Worm (Caenorhabditis elegans) whole organism, L4 larva: ENCODE data around the gene nhr-149.

ENCODE experiments used
- ces-1 ChIP-seq: fragments of 150-350 bp; sonication (generic microtip); optimal IDR thresholded peaks from 4 replicates; lab custom pipeline; 2014; ENCODE audit warnings: missing biosample characterization, missing genetic modification reagents, missing genetic modification characterization
- fkh-10 ChIP-seq: fragments of 150-350 bp; optimal IDR thresholded peaks from 2 replicates; lab custom pipeline; 2014; ENCODE audit warnings: missing biosample characterization, missing genetic modification reagents, missing genetic modification characterization
- hlh-30 ChIP-seq: sonication (generic microtip); optimal IDR thresholded peaks from 2 replicates; lab custom pipeline; 2017; ENCODE audit warnings: antibody characterized with exemption, mild to moderate bottlenecking, missing genetic modification characterization, missing compliant biosample characterization; ENCODE audit not compliant: insufficient read depth
- lin-13 ChIP-seq: fragments of 150-350 bp; optimal IDR thresholded peaks from 2 replicates; lab custom pipeline; 2014; ENCODE audit warnings: missing biosample characterization, missing genetic modification reagents, missing genetic modification characterization
- mdl-1 ChIP-seq, 2 experiments: fragments of 150-350 bp in 1 of 2; sonication (generic microtip) in 1 of 2; optimal IDR thresholded peaks; 2 replicates each; lab custom pipeline; 2014 to 2017; ENCODE audit warnings: missing biosample characterization in 2 of 2, missing genetic modification characterization in 2 of 2
- nhr-10 ChIP-seq: fragments of 150-350 bp; optimal IDR thresholded peaks from 2 replicates; lab custom pipeline; 2014; ENCODE audit warnings: missing biosample characterization, missing genetic modification characterization
- pqm-1 ChIP-seq: sonication (generic microtip); optimal IDR thresholded peaks from 2 replicates; lab custom pipeline; 2017; ENCODE audit warnings: missing biosample characterization, missing genetic modification characterization

DNA sequence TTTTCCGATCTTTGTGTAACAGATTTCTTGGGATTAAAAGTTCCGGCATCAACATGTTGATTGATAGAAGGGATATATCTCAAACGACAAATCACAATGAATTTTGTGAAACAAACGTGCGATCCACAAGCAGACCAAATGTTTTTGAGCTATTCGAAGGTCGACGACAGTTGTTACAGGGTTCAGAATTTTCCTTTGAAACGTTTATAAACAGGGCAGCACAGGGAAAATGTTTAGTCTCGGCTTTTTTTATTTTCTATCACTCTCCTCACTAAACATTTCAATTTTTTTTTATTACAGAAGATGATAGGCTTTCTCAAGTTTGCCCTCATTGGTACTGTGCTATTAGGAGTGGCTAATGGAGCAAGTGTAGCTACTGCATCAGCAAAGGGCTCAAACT, 15.5 kb upstream of the nhr-149 start, which contains the start of gene exc-13:
- TF ChIP-seq pqm-1 (tag; lab: Kevin White, UChicago): no peak
- TF ChIP-seq ces-1 (GFP tag; lab: Kevin White, UChicago): no peak
- no peak for TF ChIP-seq hlh-30 (tag; lab: Kevin White, UChicago)
- no peak for TF ChIP-seq mdl-1 (tag; optimal IDR thresholded peaks at IDR 0.05; lab: Kevin White, UChicago)
- TF ChIP-seq lin-13 (GFP tag; lab: Kevin White, UChicago): no peak
- TF ChIP-seq nhr-10 (tag; lab: Kevin White, UChicago): no peak
- no peak for TF ChIP-seq fkh-10 (GFP tag; lab: Kevin White, UChicago)
